Worm (Caenorhabditis elegans) whole organism, L4 larva: ENCODE data around the gene dkc-1.

Experiments
- D1046.2 ChIP-seq: fragments of 200-800 bp; sonication (Bioruptor generic); IDR thresholded peaks from 2 replicates; pipeline ENCODE4 v1.3.6; 2022; ENCODE audit warnings: missing genetic modification characterization, missing compliant biosample characterization
- F10B5.3 ChIP-seq: sonication (generic microtip); optimal IDR thresholded peaks from 2 replicates; lab custom pipeline; 2016; ENCODE audit warnings: mild to moderate bottlenecking, missing genetic modification characterization, missing compliant biosample characterization
- F26F4.8 ChIP-seq: fragments of 200-800 bp; sonication (Bioruptor generic); conservative IDR thresholded peaks from 2 replicates; pipeline ENCODE4 v1.3.6; 2022; ENCODE audit warnings: missing genetic modification characterization, missing compliant biosample characterization
- F49E8.2 ChIP-seq: sonication (generic microtip); optimal IDR thresholded peaks from 2 replicates; lab custom pipeline; 2016; ENCODE audit warnings: missing compliant biosample characterization, mild to moderate bottlenecking, missing genetic modification characterization, borderline replicate concordance
- Y48G9A.11 ChIP-seq: fragments of 200-800 bp; sonication (Bioruptor generic); IDR thresholded peaks from 2 replicates; pipeline ENCODE4 v1.3.6; 2022; ENCODE audit warnings: missing genetic modification reagents, missing genetic modification characterization, missing compliant biosample characterization
- Y5F2A.4 ChIP-seq: fragments of 200-800 bp; sonication (Bioruptor generic); optimal IDR thresholded peaks from 2 replicates; lab custom pipeline; 2018; ENCODE audit warnings: mild to moderate bottlenecking, missing genetic modification characterization, missing compliant biosample characterization
- ZK337.2 ChIP-seq: fragments of 200-800 bp; sonication (Bioruptor generic); IDR thresholded peaks from 2 replicates; pipeline ENCODE4 v1.3.6; 2022; ENCODE audit warnings: missing genetic modification reagents, missing genetic modification characterization, missing compliant biosample characterization
- ZK546.5 ChIP-seq, 2 experiments: sonication (generic microtip); optimal IDR thresholded peaks; 2 replicates each; lab custom pipeline; 2017; ENCODE audit warnings: missing biosample characterization in 2 of 2, missing genetic modification characterization in 2 of 2
- aha-1 ChIP-seq: fragments of 150-350 bp; peaks from one replicate; lab custom pipeline; 2014; ENCODE audit warnings: missing biosample characterization, missing genetic modification characterization
- aly-2 ChIP-seq: sonication (generic microtip); optimal IDR thresholded peaks from 2 replicates; lab custom pipeline; 2018; ENCODE audit warnings: missing biosample characterization, missing genetic modification characterization
- ama-1 ChIP-seq: fragments of 150-350 bp; optimal IDR thresholded peaks from 2 replicates; lab custom pipeline; 2014; ENCODE audit warnings: inconsistent platforms, mixed read lengths
- attf-4 ChIP-seq: sonication (generic microtip); optimal IDR thresholded peaks from 3 replicates; lab custom pipeline; 2017; ENCODE audit warnings: missing biosample characterization, missing genetic modification characterization
- ceh-20 ChIP-seq: fragments of 200-800 bp; sonication (Bioruptor generic); IDR thresholded peaks from 2 replicates; pipeline ENCODE4 v1.3.6; 2022; ENCODE audit warnings: missing genetic modification reagents, missing genetic modification characterization, missing compliant biosample characterization
- ceh-28 ChIP-seq: fragments of 150-350 bp; optimal IDR thresholded peaks from 2 replicates; lab custom pipeline; 2014; ENCODE audit warnings: missing biosample characterization, missing genetic modification reagents, missing genetic modification characterization
- ceh-32 ChIP-seq: sonication (generic microtip); optimal IDR thresholded peaks from 2 replicates; lab custom pipeline; 2016; ENCODE audit warnings: mild to moderate bottlenecking, missing genetic modification characterization, missing compliant biosample characterization; ENCODE audit not compliant: poor library complexity
- ceh-44 ChIP-seq: fragments of 200-800 bp; sonication (Bioruptor generic); IDR thresholded peaks from 2 replicates; pipeline ENCODE4 v1.3.6; 2022; ENCODE audit warnings: missing genetic modification reagents, missing genetic modification characterization, missing compliant biosample characterization
- ceh-62 ChIP-seq: sonication (generic microtip); optimal IDR thresholded peaks from 2 replicates; lab custom pipeline; 2017; ENCODE audit warnings: missing biosample characterization, missing genetic modification characterization
- ceh-82 ChIP-seq: sonication (generic microtip); optimal IDR thresholded peaks from 2 replicates; lab custom pipeline; 2017; ENCODE audit warnings: missing biosample characterization, missing genetic modification characterization
- ces-1 ChIP-seq: fragments of 150-350 bp; sonication (generic microtip); optimal IDR thresholded peaks from 4 replicates; lab custom pipeline; 2014; ENCODE audit warnings: missing biosample characterization, missing genetic modification reagents, missing genetic modification characterization
- ctbp-1 ChIP-seq: fragments of 200-800 bp; sonication (Bioruptor generic); IDR thresholded peaks from 2 replicates; pipeline ENCODE4 v1.3.6; 2022; ENCODE audit warnings: missing genetic modification reagents, missing genetic modification characterization, missing compliant biosample characterization
- daf-8 ChIP-seq: fragments of 200-800 bp; sonication (Bioruptor generic); IDR thresholded peaks from 2 replicates; pipeline ENCODE4 v1.3.6; 2022; ENCODE audit warnings: missing genetic modification characterization, missing compliant biosample characterization
- dmd-6 ChIP-seq: fragments of 200-800 bp; sonication (Bioruptor generic); IDR thresholded peaks from 2 replicates; pipeline ENCODE4 v1.3.6; 2022; ENCODE audit warnings: missing genetic modification reagents, missing genetic modification characterization, missing compliant biosample characterization
- dmd-9 ChIP-seq: fragments of 200-800 bp; sonication (Bioruptor generic); IDR thresholded peaks from 2 replicates; pipeline ENCODE4 v1.3.6; 2022; ENCODE audit warnings: missing genetic modification reagents, missing genetic modification characterization, missing compliant biosample characterization
- dve-1 ChIP-seq: sonication (generic microtip); optimal IDR thresholded peaks from 2 replicates; lab custom pipeline; 2017; ENCODE audit warnings: antibody characterized with exemption, mild to moderate bottlenecking, missing genetic modification characterization, missing compliant biosample characterization; ENCODE audit not compliant: insufficient read depth
- egl-27 ChIP-seq: sonication (generic microtip); optimal IDR thresholded peaks from 3 replicates; lab custom pipeline; 2017; ENCODE audit warnings: missing biosample characterization, missing genetic modification reagents, missing genetic modification characterization
- egl-43 ChIP-seq: fragments of 200-800 bp; sonication (Bioruptor generic); IDR thresholded peaks from 2 replicates; pipeline ENCODE4 v1.3.6; 2022; ENCODE audit warnings: missing genetic modification reagents, missing genetic modification characterization, missing compliant biosample characterization
- fkh-10 ChIP-seq: fragments of 150-350 bp; optimal IDR thresholded peaks from 2 replicates; lab custom pipeline; 2014; ENCODE audit warnings: missing biosample characterization, missing genetic modification reagents, missing genetic modification characterization
- gei-8 ChIP-seq: fragments of 200-800 bp; sonication (Bioruptor generic); optimal IDR thresholded peaks from 2 replicates; lab custom pipeline; 2018; ENCODE audit warnings: mild to moderate bottlenecking, missing genetic modification characterization, missing compliant biosample characterization
- hif-1 ChIP-seq, 2 experiments: sonication (generic microtip); optimal IDR thresholded peaks; 2 replicates each; lab custom pipeline; 2016 to 2017; ENCODE audit warnings: missing compliant biosample characterization in 2 of 2, missing genetic modification characterization in 2 of 2, missing genetic modification reagents in 2 of 2, missing genotype in 2 of 2, mild to moderate bottlenecking in 1 of 2
- hmg-1.1 ChIP-seq: fragments of 200-800 bp; sonication (Bioruptor generic); IDR thresholded peaks from 2 replicates; pipeline ENCODE4 v1.3.6; 2022; ENCODE audit warnings: missing genetic modification reagents, missing genetic modification characterization, missing compliant biosample characterization
- jun-1 ChIP-seq: fragments of 150-350 bp; optimal IDR thresholded peaks from 2 replicates; lab custom pipeline; 2014; ENCODE audit warnings: missing biosample characterization, missing genetic modification reagents, missing genetic modification characterization
- lim-7 ChIP-seq: fragments of 200-800 bp; sonication (Bioruptor generic); IDR thresholded peaks from 2 replicates; pipeline ENCODE4 v1.3.6; 2022; ENCODE audit warnings: missing genetic modification characterization, missing compliant biosample characterization
- lin-1 ChIP-seq: fragments of 200-800 bp; sonication (Bioruptor generic); IDR thresholded peaks from 2 replicates; pipeline ENCODE4 v1.3.6; 2022; ENCODE audit warnings: missing genetic modification reagents, missing genetic modification characterization, missing compliant biosample characterization
- lin-13 ChIP-seq: fragments of 150-350 bp; optimal IDR thresholded peaks from 2 replicates; lab custom pipeline; 2014; ENCODE audit warnings: missing biosample characterization, missing genetic modification reagents, missing genetic modification characterization
- lin-39 ChIP-seq: fragments of 150-350 bp; optimal IDR thresholded peaks from 2 replicates; lab custom pipeline; 2014; ENCODE audit warnings: missing biosample characterization, missing genetic modification reagents, missing genetic modification characterization
- madf-5 ChIP-seq, 2 experiments: fragments of 200-800 bp; sonication (Bioruptor generic); IDR thresholded peaks; 2 replicates each; pipeline ENCODE4 v1.3.6; 2022; ENCODE audit warnings: missing compliant biosample characterization in 2 of 2, missing genetic modification characterization in 2 of 2
- mdl-1 ChIP-seq, 2 experiments: fragments of 150-350 bp in 1 of 2; sonication (generic microtip) in 1 of 2; optimal IDR thresholded peaks; 2 replicates each; lab custom pipeline; 2014 to 2017; ENCODE audit warnings: missing biosample characterization in 2 of 2, missing genetic modification characterization in 2 of 2
- mdt-29 ChIP-seq: fragments of 200-800 bp; sonication (Bioruptor generic); IDR thresholded peaks from 2 replicates; pipeline ENCODE4 v1.3.6; 2022; ENCODE audit warnings: missing genetic modification reagents, missing genetic modification characterization, missing compliant biosample characterization
- mxl-3 ChIP-seq: fragments of 200-800 bp; sonication (Bioruptor generic); optimal IDR thresholded peaks from 2 replicates; lab custom pipeline; 2018; ENCODE audit warnings: mild to moderate bottlenecking, missing genetic modification characterization, missing compliant biosample characterization
- nhr-11 ChIP-seq: fragments of 150-350 bp; optimal IDR thresholded peaks from 2 replicates; lab custom pipeline; 2014; ENCODE audit warnings: missing biosample characterization, missing genetic modification characterization
- nhr-237 ChIP-seq: sonication (generic microtip); optimal IDR thresholded peaks from 2 replicates; lab custom pipeline; 2017; ENCODE audit warnings: missing biosample characterization, missing genetic modification characterization
- nhr-28 ChIP-seq: fragments of 150-350 bp; optimal IDR thresholded peaks from 2 replicates; lab custom pipeline; 2014; ENCODE audit warnings: missing biosample characterization, missing genetic modification characterization
- nhr-41 ChIP-seq: fragments of 200-800 bp; sonication (Bioruptor generic); IDR thresholded peaks from 2 replicates; pipeline ENCODE4 v1.3.6; 2022; ENCODE audit warnings: missing genetic modification reagents, missing genetic modification characterization, missing compliant biosample characterization
- nhr-42 ChIP-seq: fragments of 200-800 bp; sonication (Bioruptor generic); IDR thresholded peaks from 2 replicates; pipeline ENCODE4 v1.3.6; 2022; ENCODE audit warnings: missing genetic modification characterization, missing compliant biosample characterization
- nhr-77 ChIP-seq: fragments of 150-350 bp; optimal IDR thresholded peaks from 2 replicates; lab custom pipeline; 2014; ENCODE audit warnings: missing biosample characterization, missing genetic modification characterization
- saeg-2 ChIP-seq: fragments of 200-800 bp; sonication (Bioruptor generic); IDR thresholded peaks from 2 replicates; pipeline ENCODE4 v1.3.6; 2022; ENCODE audit warnings: missing genetic modification reagents, missing genetic modification characterization, missing compliant biosample characterization
- sdz-12 ChIP-seq: fragments of 200-800 bp; sonication (Bioruptor generic); optimal IDR thresholded peaks from 2 replicates; lab custom pipeline; 2018; ENCODE audit warnings: mild to moderate bottlenecking, missing genetic modification characterization, missing compliant biosample characterization
- skn-1 ChIP-seq: fragments of 150-350 bp; optimal IDR thresholded peaks from 2 replicates; lab custom pipeline; 2014; ENCODE audit warnings: missing biosample characterization, missing genetic modification characterization
- snpc-4 ChIP-seq: fragments of 150-350 bp; optimal IDR thresholded peaks from 2 replicates; lab custom pipeline; 2014; ENCODE audit warnings: missing biosample characterization, missing genetic modification characterization
- unc-130 ChIP-seq: sonication (generic microtip); optimal IDR thresholded peaks from 2 replicates; lab custom pipeline; 2016; ENCODE audit warnings: missing genetic modification reagents, missing genetic modification characterization, missing compliant biosample characterization
- zfp-2 ChIP-seq: sonication (generic microtip); optimal IDR thresholded peaks from 2 replicates; lab custom pipeline; 2016; ENCODE audit warnings: mild to moderate bottlenecking, missing genetic modification characterization, missing compliant biosample characterization
- zfp-3 ChIP-seq: fragments of 200-800 bp; sonication (Bioruptor generic); conservative IDR thresholded peaks from 2 replicates; pipeline ENCODE4 v1.3.6; 2022; ENCODE audit warnings: missing genetic modification reagents, missing genetic modification characterization, missing compliant biosample characterization
- ztf-11 ChIP-seq: fragments of 150-350 bp; optimal IDR thresholded peaks from 2 replicates; lab custom pipeline; 2014; ENCODE audit warnings: missing biosample characterization, missing genetic modification characterization

dkc-1 gene

DNA sequence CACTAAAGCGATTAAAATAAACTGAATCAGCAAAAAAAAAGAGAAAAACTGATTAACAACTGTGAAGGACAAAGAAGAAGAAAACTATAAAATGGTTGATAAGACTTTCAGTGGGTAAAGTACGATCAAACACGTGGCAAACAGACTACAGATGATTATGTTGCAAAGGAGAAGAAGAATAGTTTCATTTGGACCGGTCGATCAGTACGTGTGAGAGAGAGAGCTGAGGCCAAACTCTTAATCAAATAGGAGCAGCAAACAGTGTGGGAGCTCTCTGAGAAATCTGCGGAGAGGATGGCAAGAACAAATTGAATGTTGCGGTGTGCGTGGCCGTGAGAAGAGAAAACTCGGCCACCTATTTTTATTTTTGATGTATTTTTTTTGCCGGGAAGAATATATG lies 29.2 kb upstream of the dkc-1 start (continued):
- no peak for TF ChIP-seq nhr-41 (GFP tag; lab: Robert Waterston, UW)
- no peak for TF ChIP-seq ceh-20 (GFP tag; lab: Robert Waterston, UW)
- no peak for TF ChIP-seq snpc-4 (tag; lab: Kevin White, UChicago)
- TF ChIP-seq unc-130 (GFP tag; lab: Kevin White, UChicago): no peak
- no peak for TF ChIP-seq ces-1 (GFP tag; lab: Kevin White, UChicago)
- peak; percentile 79 for TF ChIP-seq nhr-28 (tag; lab: Kevin White, UChicago)
- no peak for TF ChIP-seq ceh-62
- TF ChIP-seq nhr-77 (tag; lab: Kevin White, UChicago): peak; percentile 65
- TF ChIP-seq ZK337.2: no peak
- TF ChIP-seq nhr-11 (tag; lab: Kevin White, UChicago): no peak
- TF ChIP-seq ctbp-1: no peak
- peak; percentile 68 for TF ChIP-seq dve-1
- TF ChIP-seq lin-13 (GFP tag; lab: Kevin White, UChicago): no peak
- no peak for TF ChIP-seq hif-1 (tag; optimal IDR thresholded peaks at IDR 0.05; lab: Kevin White, UChicago)
- no peak for TF ChIP-seq dmd-9
- TF ChIP-seq nhr-237: no peak
- TF ChIP-seq sdz-12 (GFP tag; lab: Kevin White, UChicago): no peak
- no peak for TF ChIP-seq zfp-2 (tag; lab: Kevin White, UChicago)
- no peak for TF ChIP-seq ceh-44 (GFP tag; lab: Robert Waterston, UW)
- TF ChIP-seq madf-5 (GFP tag; IDR thresholded peaks at IDR 0.05; lab: Robert Waterston, UW): no peak
- no peak for TF ChIP-seq ama-1 (lab: Kevin White, UChicago)
- no peak for TF ChIP-seq fkh-10
- no peak for TF ChIP-seq lim-7 (GFP tag; lab: Robert Waterston, UW)
- no peak for TF ChIP-seq ztf-11 (tag; lab: Kevin White, UChicago)
- TF ChIP-seq aly-2 (tag; lab: Kevin White, UChicago): no peak
- no peak for TF ChIP-seq ceh-28 (tag; lab: Kevin White, UChicago)
- TF ChIP-seq F26F4.8 (GFP tag; lab: Robert Waterston, UW): no peak
- no peak for TF ChIP-seq Y48G9A.11
- TF ChIP-seq lin-39 (tag; lab: Kevin White, UChicago): no peak
- no peak for TF ChIP-seq attf-4 (tag; lab: Kevin White, UChicago)
- TF ChIP-seq jun-1 (tag; lab: Kevin White, UChicago): no peak
- no peak for TF ChIP-seq ceh-82
- TF ChIP-seq D1046.2 (GFP tag; lab: Robert Waterston, UW): no peak
- TF ChIP-seq ZK546.5 (tag; optimal IDR thresholded peaks at IDR 0.05; lab: Kevin White, UChicago): no peak
- TF ChIP-seq saeg-2 (GFP tag; lab: Robert Waterston, UW): no peak
- peak; percentile 56 for TF ChIP-seq mxl-3
- TF ChIP-seq lin-1: 0 out of 2 replicates have a peak, but pooled peaks have one; percentile 23
- TF ChIP-seq aha-1 (tag; lab: Kevin White, UChicago): no peak
- no peak for TF ChIP-seq daf-8 (GFP tag; lab: Robert Waterston, UW)
- TF ChIP-seq mdt-29: 0 out of 2 replicates have a peak, but pooled peaks have one; percentile 41
- no peak for TF ChIP-seq nhr-42 (GFP tag; lab: Robert Waterston, UW)
- no peak for TF ChIP-seq gei-8
- no peak for TF ChIP-seq egl-27
- TF ChIP-seq F10B5.3 (tag; lab: Kevin White, UChicago): no peak
- peak in 1 of 2 experiments; percentile 69 for TF ChIP-seq mdl-1 (tag; optimal IDR thresholded peaks at IDR 0.05; lab: Kevin White, UChicago)
- TF ChIP-seq hmg-1.1 (GFP tag; lab: Robert Waterston, UW): no peak
- TF ChIP-seq skn-1 (tag; lab: Kevin White, UChicago): no peak
- TF ChIP-seq ceh-32 (tag; lab: Kevin White, UChicago): no peak
- no peak for TF ChIP-seq zfp-3
- TF ChIP-seq dmd-6 (GFP tag; lab: Robert Waterston, UW): peak; percentile 62
- no peak for TF ChIP-seq egl-43 (GFP tag; lab: Robert Waterston, UW)
- TF ChIP-seq F49E8.2 (tag; lab: Kevin White, UChicago): no peak
- no peak for TF ChIP-seq Y5F2A.4 (GFP tag; lab: Kevin White, UChicago)
